Fruit fly (Drosophila melanogaster) whole organism, prepupa: Measurements from ENCODE around the gene Crz.

Experiments used
- Blimp-1 ChIP-seq: fragments of 200-800 bp; sonication (Bioruptor generic); optimal IDR thresholded peaks from 3 replicates; lab custom pipeline; 2017; ENCODE audit warnings: missing biosample characterization, missing genetic modification characterization, mild to moderate bottlenecking, moderate library complexity, missing genetic modification reagents
- CG10669 ChIP-seq: fragments of 200-800 bp; sonication (Bioruptor generic); optimal IDR thresholded peaks from 3 replicates; lab custom pipeline; 2018; ENCODE audit warnings: missing biosample characterization, mild to moderate bottlenecking, missing genetic modification characterization, moderate library complexity
- CG11762 ChIP-seq: fragments of 200-800 bp; sonication (Bioruptor generic); optimal IDR thresholded peaks from 3 replicates; lab custom pipeline; 2016; ENCODE audit warnings: missing biosample characterization, missing genetic modification characterization; ENCODE audit not compliant: insufficient read depth
- CG11902 ChIP-seq: fragments of 200-800 bp; sonication (Bioruptor generic); optimal IDR thresholded peaks from 3 replicates; lab custom pipeline; 2016; ENCODE audit warnings: missing biosample characterization, missing genetic modification characterization
- CG15336 ChIP-seq: fragments of 200-800 bp; sonication (Bioruptor generic); IDR thresholded peaks from 2 replicates; pipeline ENCODE4 v1.3.6; 2022; ENCODE audit warnings: missing biosample characterization, missing genetic modification characterization
- CG3032 ChIP-seq: fragments of 200-800 bp; optimal IDR thresholded peaks from 2 replicates; lab custom pipeline; 2019; ENCODE audit warnings: missing biosample characterization, mild to moderate bottlenecking, missing genetic modification characterization, moderate library complexity
- CG31627 ChIP-seq: fragments of 200-800 bp; sonication (Bioruptor generic); optimal IDR thresholded peaks from 3 replicates; lab custom pipeline; 2016; ENCODE audit warnings: missing biosample characterization, missing genetic modification characterization
- CG34406 ChIP-seq: fragments of 200-800 bp; sonication (Bioruptor generic); optimal IDR thresholded peaks from 3 replicates; lab custom pipeline; 2016; ENCODE audit warnings: missing biosample characterization, missing genetic modification characterization
- CG3919 ChIP-seq: fragments of 200-800 bp; sonication (Bioruptor generic); optimal IDR thresholded peaks from 3 replicates; lab custom pipeline; 2016; ENCODE audit warnings: missing biosample characterization, missing genetic modification characterization
- CG4318 ChIP-seq: fragments of 200-800 bp; sonication (Bioruptor generic); optimal IDR thresholded peaks from 3 replicates; lab custom pipeline; 2017; ENCODE audit warnings: missing biosample characterization, mild to moderate bottlenecking, missing genetic modification characterization
- CG6163 ChIP-seq: fragments of 200-800 bp; sonication (Bioruptor generic); IDR thresholded peaks from 3 replicates; pipeline ENCODE4 v1.3.6; 2022; ENCODE audit warnings: missing biosample characterization, missing genetic modification characterization
- CG6276 ChIP-seq: fragments of 200-800 bp; sonication (Bioruptor generic); optimal IDR thresholded peaks from 2 replicates; lab custom pipeline; 2017; ENCODE audit warnings: missing biosample characterization, mild to moderate bottlenecking, missing genetic modification characterization
- CG6792 ChIP-seq: fragments of 200-800 bp; sonication (Bioruptor generic); optimal IDR thresholded peaks from 3 replicates; lab custom pipeline; 2016; ENCODE audit warnings: missing biosample characterization, missing genetic modification characterization
- CG6808 ChIP-seq: fragments of 200-800 bp; sonication (Bioruptor generic); optimal IDR thresholded peaks from 3 replicates; lab custom pipeline; 2017; ENCODE audit warnings: missing biosample characterization, missing genetic modification characterization, mild to moderate bottlenecking, moderate library complexity, missing genetic modification reagents
- CG6854 ChIP-seq: fragments of 200-800 bp; sonication (Bioruptor generic); optimal IDR thresholded peaks from 2 replicates; lab custom pipeline; 2017; ENCODE audit warnings: missing biosample characterization, mild to moderate bottlenecking, missing genetic modification characterization
- CG8119 ChIP-seq: fragments of 200-800 bp; sonication (Bioruptor generic); IDR thresholded peaks from 3 replicates; pipeline ENCODE4 v1.3.6; 2022; ENCODE audit warnings: missing biosample characterization, missing genetic modification characterization
- CG8319 ChIP-seq: fragments of 200-800 bp; sonication (Bioruptor generic); optimal IDR thresholded peaks from 3 replicates; lab custom pipeline; 2016; ENCODE audit warnings: missing biosample characterization, missing genetic modification characterization
- CG9139 ChIP-seq: fragments of 200-800 bp; sonication (Bioruptor generic); optimal IDR thresholded peaks from 3 replicates; lab custom pipeline; 2017; ENCODE audit warnings: missing biosample characterization, mild to moderate bottlenecking, missing genetic modification characterization
- Eip75B ChIP-seq: fragments of 200-800 bp; sonication (Bioruptor generic); optimal IDR thresholded peaks from 3 replicates; lab custom pipeline; 2016; ENCODE audit warnings: missing biosample characterization, missing genetic modification characterization
- Eip78C ChIP-seq: fragments of 200-800 bp; sonication (Bioruptor generic); peaks from one replicate; lab custom pipeline; 2016; ENCODE audit warnings: missing biosample characterization, missing genetic modification characterization
- Eip93F ChIP-seq: fragments of 200-800 bp; sonication (Bioruptor generic); optimal IDR thresholded peaks from 2 replicates; lab custom pipeline; 2016; ENCODE audit warnings: missing biosample characterization, mild to moderate bottlenecking, missing genetic modification characterization
- Ets21C ChIP-seq: fragments of 200-800 bp; sonication (Bioruptor generic); optimal IDR thresholded peaks from 3 replicates; lab custom pipeline; 2016; ENCODE audit warnings: missing biosample characterization, missing genetic modification characterization
- Ets96B ChIP-seq: fragments of 200-800 bp; optimal IDR thresholded peaks from 2 replicates; lab custom pipeline; 2019; ENCODE audit warnings: missing biosample characterization, mild to moderate bottlenecking, missing genetic modification characterization, moderate library complexity
- Hr38 ChIP-seq: sonication (Bioruptor generic); optimal IDR thresholded peaks from 2 replicates; lab custom pipeline; 2016; ENCODE audit warnings: missing biosample characterization, missing genetic modification characterization
- Hr39 ChIP-seq: fragments of 200-800 bp; sonication (Bioruptor generic); optimal IDR thresholded peaks from 2 replicates; lab custom pipeline; 2016; ENCODE audit warnings: missing biosample characterization, missing genetic modification characterization
- Hr4 ChIP-seq: fragments of 200-800 bp; sonication (Bioruptor generic); optimal IDR thresholded peaks from 3 replicates; lab custom pipeline; 2016; ENCODE audit warnings: missing biosample characterization, missing genetic modification characterization
- Lpt ChIP-seq: fragments of 200-800 bp; sonication (Bioruptor generic); optimal IDR thresholded peaks from 3 replicates; lab custom pipeline; 2016; ENCODE audit warnings: missing biosample characterization, missing genetic modification characterization
- Met ChIP-seq: fragments of 200-800 bp; sonication (Bioruptor generic); optimal IDR thresholded peaks from 3 replicates; lab custom pipeline; 2016; ENCODE audit warnings: missing biosample characterization, missing genetic modification characterization
- Smox ChIP-seq: fragments of 200-800 bp; sonication (Bioruptor generic); optimal IDR thresholded peaks from 3 replicates; lab custom pipeline; 2016; ENCODE audit warnings: missing biosample characterization, missing genetic modification characterization
- Sox15 ChIP-seq: fragments of 200-800 bp; sonication (Bioruptor generic); optimal IDR thresholded peaks from 3 replicates; lab custom pipeline; 2016; ENCODE audit warnings: missing biosample characterization, missing genetic modification characterization
- acj6 ChIP-seq: fragments of 200-800 bp; sonication (Bioruptor generic); optimal IDR thresholded peaks from 3 replicates; lab custom pipeline; 2016; ENCODE audit warnings: missing biosample characterization, missing genetic modification characterization
- cyc ChIP-seq: fragments of 200-800 bp; sonication (Bioruptor generic); optimal IDR thresholded peaks from 3 replicates; lab custom pipeline; 2016; ENCODE audit warnings: missing biosample characterization, missing genetic modification characterization
- dac ChIP-seq: fragments of 200-800 bp; sonication (Bioruptor generic); optimal IDR thresholded peaks from 2 replicates; lab custom pipeline; 2017; ENCODE audit warnings: missing biosample characterization, mild to moderate bottlenecking, missing genetic modification characterization
- dsx ChIP-seq: fragments of 200-800 bp; optimal IDR thresholded peaks from 3 replicates; lab custom pipeline; 2019; ENCODE audit warnings: missing biosample characterization, mild to moderate bottlenecking, missing genetic modification characterization, moderate library complexity; ENCODE audit not compliant: poor library complexity, severe bottlenecking
- eg ChIP-seq: fragments of 200-800 bp; sonication (Bioruptor generic); IDR thresholded peaks from 3 replicates; pipeline ENCODE4 v1.3.6; 2022; ENCODE audit warnings: missing biosample characterization, missing genetic modification characterization
- esn ChIP-seq: fragments of 200-800 bp; sonication (Bioruptor generic); optimal IDR thresholded peaks from 2 replicates; lab custom pipeline; 2016; ENCODE audit warnings: missing biosample characterization, mild to moderate bottlenecking, missing genetic modification characterization, moderate library complexity
- fd59A ChIP-seq: fragments of 200-800 bp; sonication (Bioruptor generic); optimal IDR thresholded peaks from 2 replicates; lab custom pipeline; 2017; ENCODE audit warnings: missing biosample characterization, mild to moderate bottlenecking, missing genetic modification characterization, missing genetic modification reagents
- fd85E ChIP-seq: fragments of 200-800 bp; sonication (Bioruptor generic); optimal IDR thresholded peaks from 3 replicates; lab custom pipeline; 2016; ENCODE audit warnings: missing biosample characterization, missing genetic modification characterization
- lz ChIP-seq: fragments of 200-800 bp; sonication (Bioruptor generic); optimal IDR thresholded peaks from 3 replicates; lab custom pipeline; 2016; ENCODE audit warnings: missing biosample characterization, missing genetic modification characterization
- net ChIP-seq: fragments of 200-800 bp; sonication (Bioruptor generic); optimal IDR thresholded peaks from 3 replicates; lab custom pipeline; 2016; ENCODE audit warnings: missing biosample characterization, missing genetic modification characterization
- pdm3 ChIP-seq: fragments of 200-800 bp; sonication (Bioruptor generic); optimal IDR thresholded peaks from 3 replicates; lab custom pipeline; 2016; ENCODE audit warnings: missing biosample characterization, missing genetic modification characterization
- spab ChIP-seq: fragments of 200-800 bp; sonication (Bioruptor generic); optimal IDR thresholded peaks from 2 replicates; lab custom pipeline; 2017; ENCODE audit warnings: missing biosample characterization, mild to moderate bottlenecking, missing genetic modification characterization, missing genetic modification reagents
- ss ChIP-seq, 2 experiments: fragments of 200-800 bp; sonication (Bioruptor generic); optimal IDR thresholded peaks; 2 replicates in 1 of 2; 3 replicates in 1 of 2; lab custom pipeline; 2017 to 2018; ENCODE audit warnings: mild to moderate bottlenecking in 2 of 2, missing biosample characterization in 2 of 2, missing genetic modification characterization in 2 of 2, moderate library complexity in 1 of 2
- svp ChIP-seq: fragments of 200-800 bp; sonication (Bioruptor generic); peaks from one replicate; lab custom pipeline; 2016; ENCODE audit warnings: missing biosample characterization, missing genetic modification characterization
- vri ChIP-seq: fragments of 200-800 bp; sonication (Bioruptor generic); optimal IDR thresholded peaks from 3 replicates; lab custom pipeline; 2016; ENCODE audit warnings: missing biosample characterization, mild to moderate bottlenecking, missing genetic modification characterization

The Crz gene

dm6 chr3R:14277894-14278522 lies 36.6 kb upstream of the Crz start (continued):
- TF ChIP-seq Eip78C (GFP tag; lab: Kevin White, UChicago), result peak; percentile 99
- TF ChIP-seq pdm3, result peak; percentile 92
- TF ChIP-seq CG3919 (GFP tag; lab: Kevin White, UChicago), result peak; percentile 98
- peak; percentile 98 for TF ChIP-seq dsx (GFP tag; lab: Kevin White, UChicago)
- TF ChIP-seq CG11902, result peak; percentile 80
- TF ChIP-seq Eip93F (GFP tag; lab: Kevin White, UChicago), result peak; percentile 94
- TF ChIP-seq net (GFP tag; lab: Kevin White, UChicago), result peak; percentile 96
- TF ChIP-seq Sox15 (GFP tag; lab: Kevin White, UChicago), result peak; percentile 78
- TF ChIP-seq CG9139, result peak; percentile 97
- TF ChIP-seq cyc (GFP tag; lab: Kevin White, UChicago), result peak; percentile 89
- TF ChIP-seq CG6792 (GFP tag; lab: Kevin White, UChicago), result peak; percentile 97
- no peak for TF ChIP-seq Hr38 (GFP tag; lab: Kevin White, UChicago)
- peak; percentile 92 for TF ChIP-seq CG8319
- peak; percentile 99 for TF ChIP-seq Ets96B (tag; lab: Kevin White, UChicago)
- peak; percentile 92 for TF ChIP-seq Smox (GFP tag; lab: Kevin White, UChicago)
- TF ChIP-seq Hr4 (GFP tag; lab: Kevin White, UChicago), result peak; percentile 94
- peak; percentile 94 for TF ChIP-seq Met (GFP tag; lab: Kevin White, UChicago)
- TF ChIP-seq CG34406 (GFP tag; lab: Kevin White, UChicago), result peak; percentile 95
- peak; percentile 82 for TF ChIP-seq fd85E (GFP tag; lab: Kevin White, UChicago)
- peak; percentile 86 for TF ChIP-seq dac (GFP tag; lab: Kevin White, UChicago)
- TF ChIP-seq CG6163, result peak; percentile 98
- TF ChIP-seq Ets21C (GFP tag; lab: Kevin White, UChicago), result peak; percentile 71
- peak; percentile 97 for TF ChIP-seq spab (GFP tag; lab: Kevin White, UChicago)
- TF ChIP-seq vri, result peak; percentile 94
- TF ChIP-seq esn (GFP tag; lab: Kevin White, UChicago), result peak; percentile 97
- peak; percentile 82 for TF ChIP-seq CG31627 (GFP tag; lab: Kevin White, UChicago)
- TF ChIP-seq Hr39 (GFP tag; lab: Kevin White, UChicago), result peak; percentile 80
- peak; percentile 86 for TF ChIP-seq Blimp-1 (GFP tag; lab: Kevin White, UChicago)

- TF ChIP-seq fd59A (GFP tag; lab: Kevin White, UChicago), result no peak
- TF ChIP-seq CG10669 (GFP tag; lab: Kevin White, UChicago), result peak; percentile 4
- peak; percentile 42 for TF ChIP-seq CG9139
- TF ChIP-seq CG4318, result peak; percentile 56
- TF ChIP-seq CG8319, result no peak
- peak; percentile 29 for TF ChIP-seq CG6276 (GFP tag; lab: Kevin White, UChicago)
- no peak for TF ChIP-seq Smox (GFP tag; lab: Kevin White, UChicago)
- TF ChIP-seq esn (GFP tag; lab: Kevin White, UChicago), result no peak
- TF ChIP-seq Eip78C (GFP tag; lab: Kevin White, UChicago), result peak; percentile 63
- peak; percentile 24 for TF ChIP-seq Sox15 (GFP tag; lab: Kevin White, UChicago)
- TF ChIP-seq Met (GFP tag; lab: Kevin White, UChicago), result no peak
- peak; percentile 62 for TF ChIP-seq CG3032
- peak; percentile 1 for TF ChIP-seq fd85E (GFP tag; lab: Kevin White, UChicago)
- peak; percentile 66 for TF ChIP-seq eg
- TF ChIP-seq acj6 (GFP tag; lab: Kevin White, UChicago), result peak; percentile 21
- TF ChIP-seq CG8119, result peak; percentile 55; the same call in 2 of the 3 replicates
- TF ChIP-seq Hr39 (GFP tag; lab: Kevin White, UChicago), result peak; percentile 42
- peak; percentile 52 for TF ChIP-seq spab (GFP tag; lab: Kevin White, UChicago)
- TF ChIP-seq ss (GFP tag; optimal IDR thresholded peaks at IDR 0.05; lab: Kevin White, UChicago), result peak; percentile 77 to 83
- TF ChIP-seq Lpt (GFP tag; lab: Kevin White, UChicago), result peak; percentile 73
- TF ChIP-seq CG11762 (GFP tag; lab: Kevin White, UChicago), result peak; percentile 41
- TF ChIP-seq CG31627 (GFP tag; lab: Kevin White, UChicago), result peak; percentile 39
- peak; percentile 53; the same call in 1 of the 2 replicates for TF ChIP-seq CG15336 (GFP tag; lab: Robert Waterston, UW)
- TF ChIP-seq pdm3, result peak; percentile 54
- TF ChIP-seq CG6854 (GFP tag; lab: Kevin White, UChicago), result no peak
- no peak for TF ChIP-seq lz (GFP tag; lab: Kevin White, UChicago)
- no peak for TF ChIP-seq svp (GFP tag; lab: Kevin White, UChicago)
- TF ChIP-seq Hr4 (GFP tag; lab: Kevin White, UChicago), result peak; percentile 16
- peak; percentile 18 for TF ChIP-seq Eip75B (GFP tag; lab: Kevin White, UChicago)
- peak; percentile 69 for TF ChIP-seq CG6808 (GFP tag; lab: Kevin White, UChicago)
- peak; percentile 82; the same call in 2 of the 3 replicates for TF ChIP-seq CG6163
- peak; percentile 13 for TF ChIP-seq cyc (GFP tag; lab: Kevin White, UChicago)
These were observed 35.9 kb upstream of the Crz start for dm6 chr3R:14278523-14279303.
